Worm (Caenorhabditis elegans): ENCODE data around the gene Y52E8A.6.

The Y52E8A.6 gene

ce11 chrII:4324061-4324460, 4.3 kb upstream of the Y52E8A.6 start, which contains the start of gene mog-2:
TSS of gene mog-2 (plus strand) at chrII:4324361.
- TF ChIP-seq hlh-30 (tag; optimal IDR thresholded peaks at IDR 0.05; ENCODE audit: insufficient read depth) (no peak), dmd-4 (tag; optimal IDR thresholded peaks at IDR 0.05; ENCODE audit: borderline replicate concordance) (no peak), T23F11.4 (GFP tag; optimal IDR thresholded peaks at IDR 0.05) (no peak), elt-4 (tag; optimal IDR thresholded peaks at IDR 0.05) (no peak), fkh-10 (GFP tag; optimal IDR thresholded peaks at IDR 0.05) (no peak), elt-2 (tag; optimal IDR thresholded peaks at IDR 0.05) (no peak), ceh-6 (GFP tag; optimal IDR thresholded peaks at IDR 0.05) (no peak), ceh-22 (tag; optimal IDR thresholded peaks at IDR 0.05) (no peak), pax-1 (tag; optimal IDR thresholded peaks at IDR 0.05) (no peak), pha-4 (tag; optimal IDR thresholded peaks at IDR 0.05) (no peak), ceh-24 (tag; optimal IDR thresholded peaks at IDR 0.05) (no peak), ref-2 (tag; optimal IDR thresholded peaks at IDR 0.05) (no peak), ceh-18 (tag; optimal IDR thresholded peaks at IDR 0.05) (no peak), ama-1 (optimal IDR thresholded peaks at IDR 0.05) (no peak), ceh-14 (tag; optimal IDR thresholded peaks at IDR 0.05) (no peak), K09A11.1 (tag; optimal IDR thresholded peaks at IDR 0.05; ENCODE audit: insufficient read depth) (no peak), rnt-1 (tag; optimal IDR thresholded peaks at IDR 0.05) (no peak), nfya-1 (tag; optimal IDR thresholded peaks at IDR 0.05) (no peak), ceh-31 (tag; optimal IDR thresholded peaks at IDR 0.05) (no peak), nhr-232 (tag; optimal IDR thresholded peaks at IDR 0.05) (no peak)

- TF ChIP-seq pag-3 (tag; optimal IDR thresholded peaks at IDR 0.05; ENCODE audit: borderline replicate concordance): no peak
- TF ChIP-seq lin-11 (tag; optimal IDR thresholded peaks at IDR 0.05): no peak
- TF ChIP-seq mec-3 (tag; optimal IDR thresholded peaks at IDR 0.05; ENCODE audit: borderline replicate concordance): no peak
- peak; percentile 25 for TF ChIP-seq unc-42 (tag; optimal IDR thresholded peaks at IDR 0.05)
Observed at ce11 chrII:4322871-4323270, 3.1 kb upstream of the Y52E8A.6 start, which contains the start of gene H20J04.6. TSS of gene H20J04.6 (plus strand) at chrII:4323256.

- TF ChIP-seq npax-4 (tag; optimal IDR thresholded peaks at IDR 0.05) (no peak), lin-11 (tag; optimal IDR thresholded peaks at IDR 0.05) (no peak), pat-9 (tag; optimal IDR thresholded peaks at IDR 0.05) (no peak), ceh-30 (tag; optimal IDR thresholded peaks at IDR 0.05) (no peak), hlh-13 (GFP tag; optimal IDR thresholded peaks at IDR 0.05) (no peak), pqm-1 (tag; optimal IDR thresholded peaks at IDR 0.05) (no peak), ahr-1 (tag; optimal IDR thresholded peaks at IDR 0.05) (no peak), che-1 (tag; optimal IDR thresholded peaks at IDR 0.05) (no peak), ceh-6 (GFP tag; optimal IDR thresholded peaks at IDR 0.05) (no peak), hlh-30 (tag; optimal IDR thresholded peaks at IDR 0.05; ENCODE audit: insufficient read depth) (no peak), pax-1 (tag; optimal IDR thresholded peaks at IDR 0.05) (no peak), ztf-16 (tag; optimal IDR thresholded peaks at IDR 0.05) (no peak), unc-42 (tag; optimal IDR thresholded peaks at IDR 0.05) (no peak), unc-86 (tag; optimal IDR thresholded peaks at IDR 0.05) (no peak), tbx-2 (tag; optimal IDR thresholded peaks at IDR 0.05) (no peak)
Observed at ce11 chrII:4321766-4322165, 2.0 kb upstream of the Y52E8A.6 start, which contains the start of gene Y52E8A.1. TSS of gene Y52E8A.1 (plus strand) at chrII:4322066.

- no peak for TF ChIP-seq ceh-6 (GFP tag; optimal IDR thresholded peaks at IDR 0.05)
- TF ChIP-seq pat-9 (tag; optimal IDR thresholded peaks at IDR 0.05): no peak
- TF ChIP-seq tbx-7 (tag; optimal IDR thresholded peaks at IDR 0.05): no peak
- TF ChIP-seq ceh-9 (tag; optimal IDR thresholded peaks at IDR 0.05): no peak
- no peak for TF ChIP-seq C38D4.7 (GFP tag; optimal IDR thresholded peaks at IDR 0.05)
- TF ChIP-seq Y22D7AL.16 (tag; optimal IDR thresholded peaks at IDR 0.05): no peak
- no peak for TF ChIP-seq ama-1 (optimal IDR thresholded peaks at IDR 0.05)
- no peak for TF ChIP-seq ceh-48 (tag; optimal IDR thresholded peaks at IDR 0.05)
- no peak for TF ChIP-seq pha-4 (tag; optimal IDR thresholded peaks at IDR 0.05)
Observed at ce11 chrII:4320455-4320854, 686 bp upstream of the Y52E8A.6 start, which contains the start of gene Y52E8A.2. TSS of gene Y52E8A.2 (plus strand) at chrII:4320836.
